Worm (Caenorhabditis elegans) whole organism, L2 larva: ENCODE measurements around the gene sri-25.
"Not testable (repeated sequence)": the region's sequence is repeated elsewhere in the genome, so short reads cannot be mapped to it uniquely, and the experiment has no call there.

Experiments
- blmp-1 ChIP-seq: sonication (generic microtip); optimal IDR thresholded peaks from 2 replicates; lab custom pipeline; 2017; ENCODE audit warnings: missing genetic modification characterization, mild to moderate bottlenecking, missing compliant biosample characterization, antibody characterized with exemption, moderate library complexity; ENCODE audit not compliant: insufficient read depth
- dmd-4 ChIP-seq: sonication (generic microtip); optimal IDR thresholded peaks from 2 replicates; lab custom pipeline; 2017; ENCODE audit warnings: missing biosample characterization, missing genetic modification characterization
- fos-1 ChIP-seq: fragments of 150-350 bp; optimal IDR thresholded peaks from 2 replicates; lab custom pipeline; 2014; ENCODE audit warnings: missing biosample characterization, missing genetic modification characterization
- lin-13 ChIP-seq: fragments of 150-350 bp; optimal IDR thresholded peaks from 2 replicates; lab custom pipeline; 2014; ENCODE audit warnings: missing biosample characterization, missing genetic modification reagents, missing genetic modification characterization
- nhr-25 ChIP-seq: fragments of 150-350 bp; sonication (generic microtip); optimal IDR thresholded peaks from 3 replicates; lab custom pipeline; 2014; ENCODE audit warnings: missing biosample characterization, missing genetic modification characterization
- nhr-6 ChIP-seq: fragments of 150-350 bp; optimal IDR thresholded peaks from 2 replicates; lab custom pipeline; 2014; ENCODE audit warnings: missing biosample characterization, missing genetic modification characterization
- skn-1 ChIP-seq: sonication (generic microtip); optimal IDR thresholded peaks from 2 replicates; lab custom pipeline; 2017; ENCODE audit warnings: missing biosample characterization, missing genetic modification characterization
- unc-55 ChIP-seq: fragments of 150-350 bp; sonication (generic microtip); optimal IDR thresholded peaks from 3 replicates; lab custom pipeline; 2014; ENCODE audit warnings: missing biosample characterization, missing genetic modification reagents, missing genetic modification characterization
- unc-62 ChIP-seq: fragments of 150-350 bp; optimal IDR thresholded peaks from 2 replicates; lab custom pipeline; 2014; ENCODE audit warnings: missing biosample characterization, missing genetic modification reagents, missing genetic modification characterization
- ztf-11 ChIP-seq: sonication (generic microtip); optimal IDR thresholded peaks from 2 replicates; lab custom pipeline; 2017; ENCODE audit warnings: missing biosample characterization, missing genetic modification characterization

DNA sequence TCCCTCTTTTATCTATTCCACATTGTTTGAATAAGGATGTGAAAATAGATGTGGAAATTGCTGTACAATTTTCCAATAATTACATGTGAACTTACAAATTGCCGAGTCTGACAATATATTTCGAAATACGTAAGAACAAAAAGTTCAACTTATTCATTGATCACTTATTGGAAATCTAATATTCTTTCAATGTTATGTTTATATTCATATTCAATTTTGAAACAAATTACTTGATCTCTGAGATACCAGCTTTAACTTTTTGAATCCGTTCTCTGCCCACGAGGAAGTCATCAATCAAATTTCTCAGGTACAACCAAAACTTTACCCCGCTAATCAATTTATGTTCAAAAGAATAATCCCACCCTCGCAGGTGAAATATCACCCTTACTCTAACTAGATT is 1.6 kb upstream of the sri-25 start, which contains the start of gene sri-26:
- not testable (repeated sequence) for TF ChIP-seq blmp-1 (tag; lab: Kevin White, UChicago); unc-62 (GFP tag; lab: Kevin White, UChicago); nhr-25 (tag; lab: Kevin White, UChicago); dmd-4 (tag; lab: Kevin White, UChicago); nhr-6; unc-55 (GFP tag; lab: Kevin White, UChicago); fos-1; skn-1 (tag; lab: Kevin White, UChicago); ztf-11 (tag; lab: Kevin White, UChicago); lin-13 (GFP tag; lab: Kevin White, UChicago)
